Fruit fly (Drosophila melanogaster): Measurements from ENCODE around the gene Meics.
A peak's percentile ranks its signal among the peaks of the same experiment; 100 is the strongest.

Meics gene

dm6 chr3L:13925117-13925726, 39.3 kb downstream of the Meics start, which contains the start of gene Rgl (continued):
- TF ChIP-seq slp2 (GFP tag; optimal IDR thresholded peaks at IDR 0.05) (no peak), Mes4 (GFP tag; optimal IDR thresholded peaks at IDR 0.05) (no peak), CG5180 (GFP tag; optimal IDR thresholded peaks at IDR 0.05) (no peak), CG10274 (GFP tag; optimal IDR thresholded peaks at IDR 0.05) (no peak), TFAM (GFP tag; optimal IDR thresholded peaks at IDR 0.05) (no peak), pros (GFP tag; optimal IDR thresholded peaks at IDR 0.05) (peak; percentile 27), CG2889 (GFP tag; IDR thresholded peaks at IDR 0.05) (no peak), unc-4 (GFP tag; IDR thresholded peaks at IDR 0.05; ENCODE audit: partially characterized antibody) (peak; percentile 18; the same call in 1 of the 2 replicates), tgo (GFP tag; IDR thresholded peaks at IDR 0.05) (no peak), jumu (GFP tag; optimal IDR thresholded peaks at IDR 0.05) (no peak), chinmo (GFP tag; IDR thresholded peaks at IDR 0.05; ENCODE audit: partially characterized antibody) (peak; percentile 91; the same call in 3 of the 4 replicates), sd (tag; optimal IDR thresholded peaks at IDR 0.05) (peak; percentile 30), Jarid2 (GFP tag; optimal IDR thresholded peaks at IDR 0.05) (peak; percentile 88), PHDP (tag; optimal IDR thresholded peaks at IDR 0.05) (no peak), usp (GFP tag; optimal IDR thresholded peaks at IDR 0.05) (no peak), Poxn (GFP tag; IDR thresholded peaks at IDR 0.05) (no peak), Dp (GFP tag; optimal IDR thresholded peaks at IDR 0.05) (no peak), Optix (GFP tag; IDR thresholded peaks at IDR 0.05) (no peak), Kr (GFP tag; optimal IDR thresholded peaks at IDR 0.05) (no peak), Med (GFP tag) (peak; percentile 84), CG18011 (GFP tag; optimal IDR thresholded peaks at IDR 0.05) (no peak), yki (optimal IDR thresholded peaks at IDR 0.05) (peak; percentile 80), zen2 (GFP tag; IDR thresholded peaks at IDR 0.05; ENCODE audit: partially characterized antibody) (no peak; the same call in 2 of the 3 replicates)

DNA sequence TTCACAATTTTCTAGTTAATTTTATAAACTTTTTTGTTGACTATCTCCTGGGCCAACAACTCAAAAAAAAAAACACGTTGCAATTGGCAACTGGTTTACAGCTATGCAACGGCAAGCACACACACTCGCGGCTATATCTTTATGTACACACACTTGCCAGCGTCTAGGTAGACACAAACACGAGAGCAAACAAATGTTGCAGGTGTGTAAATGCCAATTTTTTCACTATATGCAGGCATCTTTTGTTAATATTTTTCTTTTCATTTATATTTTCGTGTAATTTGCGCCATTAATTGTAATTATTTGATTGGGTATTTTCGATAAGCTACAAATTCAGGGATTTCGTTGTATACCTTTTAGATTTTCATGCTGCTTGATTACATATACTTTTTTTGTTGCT, 39.9 kb downstream of the Meics start:
- TF ChIP-seq gsb-n (tag; optimal IDR thresholded peaks at IDR 0.05) (peak; percentile 6), CG11696 (GFP tag; IDR thresholded peaks at IDR 0.05) (peak; percentile 59), gem (tag; optimal IDR thresholded peaks at IDR 0.05) (peak; percentile 40), otp (GFP tag; IDR thresholded peaks at IDR 0.05) (no peak), BEAF-32 (GFP tag; optimal IDR thresholded peaks at IDR 0.05) (no peak), CG10979 (tag; optimal IDR thresholded peaks at IDR 0.05) (no peak), prd (optimal IDR thresholded peaks at IDR 0.05) (no peak), prd (GFP tag; IDR thresholded peaks at IDR 0.05) (peak; percentile 32; the same call in 1 of the 3 replicates), CG15696 (tag; optimal IDR thresholded peaks at IDR 0.05) (peak; percentile 4), sens (GFP tag) (peak; percentile 59), Rfx (GFP tag; IDR thresholded peaks at IDR 0.05) (0 out of 2 replicates have a peak, but pooled peaks have one; percentile 9), dysf (GFP tag; IDR thresholded peaks at IDR 0.05) (0 out of 3 replicates have a peak, but pooled peaks have one; percentile 8), CG6689 (GFP tag; IDR thresholded peaks at IDR 0.05) (peak; percentile 10; the same call in 1 of the 2 replicates), cg (GFP tag; optimal IDR thresholded peaks at IDR 0.05) (peak; percentile 11), Med (GFP tag) (peak; percentile 65), CG17361 (GFP tag; IDR thresholded peaks at IDR 0.05) (0 out of 3 replicates have a peak, but pooled peaks have one; percentile 24), grau (tag; optimal IDR thresholded peaks at IDR 0.05) (no peak), ato (GFP tag; IDR thresholded peaks at IDR 0.05; ENCODE audit: partially characterized antibody) (no peak), Oli (tag; optimal IDR thresholded peaks at IDR 0.05) (peak; percentile 9)

Data from whole organism, embryonic.